Fruit fly (Drosophila melanogaster): ENCODE measurements around the gene plum.
A peak's percentile ranks its signal among the peaks of the same experiment; 100 is the strongest.

- TF ChIP-seq Hr96 (GFP tag; optimal IDR thresholded peaks at IDR 0.05) (no peak), Crg-1 (GFP tag; optimal IDR thresholded peaks at IDR 0.05) (no peak), tj (GFP tag; optimal IDR thresholded peaks at IDR 0.05) (no peak), pad (GFP tag; optimal IDR thresholded peaks at IDR 0.05) (no peak), kay (GFP tag; ENCODE audit: borderline replicate concordance) (peak; percentile 1)
Observed at dm6 chr3R:26496356-26496755, 38.7 kb downstream of the plum start.

Data from whole organism, adult.